Fruit fly (Drosophila melanogaster): ENCODE results near the gene CG11854.

Gene CG11854

DNA sequence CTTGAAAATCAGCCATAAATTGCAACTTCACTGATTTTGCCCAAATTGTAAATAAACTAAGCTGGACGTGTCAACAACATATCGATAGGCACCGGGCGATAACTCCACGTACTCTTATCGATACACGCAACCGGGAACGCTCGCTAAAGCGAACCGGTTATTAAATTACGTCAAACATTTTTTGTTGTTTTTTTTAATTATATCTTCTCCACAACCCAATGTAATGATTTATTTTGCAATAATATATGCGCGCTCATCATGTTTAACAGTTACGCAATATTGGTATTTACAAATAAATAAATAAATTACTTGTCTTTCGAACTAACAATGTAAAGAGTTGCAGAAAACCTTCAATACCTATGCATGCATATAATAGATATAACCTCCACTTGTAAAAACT, 26.7 kb upstream of the CG11854 start, which contains the start of gene Saysd1 (continued):
- TF ChIP-seq Hr3 (GFP tag; optimal IDR thresholded peaks at IDR 0.05) (no peak), crol (GFP tag; IDR thresholded peaks at IDR 0.05) (no peak), CG12155 (GFP tag; optimal IDR thresholded peaks at IDR 0.05) (no peak), CG34376 (GFP tag; optimal IDR thresholded peaks at IDR 0.05) (no peak), CG13775 (GFP tag; optimal IDR thresholded peaks at IDR 0.05) (no peak), CG34224 (GFP tag; IDR thresholded peaks at IDR 0.05; ENCODE audit: partially characterized antibody) (peak; percentile 91), Hand (GFP tag; optimal IDR thresholded peaks at IDR 0.05) (no peak), CG11696 (GFP tag; IDR thresholded peaks at IDR 0.05) (no peak), MESR4 (GFP tag; optimal IDR thresholded peaks at IDR 0.05) (peak; percentile 32), stwl (tag; optimal IDR thresholded peaks at IDR 0.05) (peak; percentile 83), ab (GFP tag; optimal IDR thresholded peaks at IDR 0.05) (no peak), Xrp1 (GFP tag; IDR thresholded peaks at IDR 0.05) (no peak; the same call in 1 of the 2 replicates), wek (GFP tag; optimal IDR thresholded peaks at IDR 0.05) (peak; percentile 62), org-1 (GFP tag; optimal IDR thresholded peaks at IDR 0.05) (no peak), tx (GFP tag; optimal IDR thresholded peaks at IDR 0.05) (no peak), bab2 (GFP tag; optimal IDR thresholded peaks at IDR 0.05) (no peak), lmd (GFP tag; IDR thresholded peaks at IDR 0.05) (peak; percentile 50; the same call in 1 of the 2 replicates), Doc3 (GFP tag; IDR thresholded peaks at IDR 0.05; ENCODE audit: partially characterized antibody) (peak; percentile 87), mld (GFP tag; IDR thresholded peaks at IDR 0.05; ENCODE audit: partially characterized antibody) (peak; percentile 78; the same call in 2 of the 3 replicates), CG10979 (tag; optimal IDR thresholded peaks at IDR 0.05) (no peak), trem (tag; optimal IDR thresholded peaks at IDR 0.05) (peak; percentile 17), run (tag; optimal IDR thresholded peaks at IDR 0.05) (no peak), CG11398 (GFP tag; optimal IDR thresholded peaks at IDR 0.05) (no peak), CG8359 (GFP tag; optimal IDR thresholded peaks at IDR 0.05; ENCODE audit: borderline replicate concordance) (no peak), CG8765 (GFP tag; IDR thresholded peaks at IDR 0.05) (no peak), CG3407 (GFP tag; optimal IDR thresholded peaks at IDR 0.05) (no peak), CG8089 (GFP tag; optimal IDR thresholded peaks at IDR 0.05) (no peak), aop (GFP tag; IDR thresholded peaks at IDR 0.05) (no peak), Jarid2 (GFP tag; optimal IDR thresholded peaks at IDR 0.05) (no peak), chn (GFP tag; optimal IDR thresholded peaks at IDR 0.05) (no peak), CG10267 (tag; optimal IDR thresholded peaks at IDR 0.05) (peak; percentile 16), Hsf (GFP tag; optimal IDR thresholded peaks at IDR 0.05) (no peak), al (GFP tag; IDR thresholded peaks at IDR 0.05) (no peak), CG10209 (GFP tag; optimal IDR thresholded peaks at IDR 0.05) (no peak), Hmr (GFP tag; optimal IDR thresholded peaks at IDR 0.05) (no peak), Gug (GFP tag; IDR thresholded peaks at IDR 0.05) (peak; percentile 35; the same call in 1 of the 4 replicates), vfl (GFP tag; optimal IDR thresholded peaks at IDR 0.05) (no peak), slbo (GFP tag; IDR thresholded peaks at IDR 0.05) (no peak), hb (GFP tag; IDR thresholded peaks at IDR 0.05; ENCODE audit: partially characterized antibody) (peak; percentile 85), CG14860 (GFP tag; IDR thresholded peaks at IDR 0.05; ENCODE audit: partially characterized antibody) (peak; percentile 80), pum (GFP tag; optimal IDR thresholded peaks at IDR 0.05) (no peak), CG43689 (GFP tag; IDR thresholded peaks at IDR 0.05) (no peak), CG10654 (GFP tag; optimal IDR thresholded peaks at IDR 0.05) (no peak), PHDP (tag; optimal IDR thresholded peaks at IDR 0.05) (peak; percentile 7), Med (GFP tag) (peak; percentile 84), HmgZ (tag; optimal IDR thresholded peaks at IDR 0.05) (peak; percentile 31), p53 (GFP tag; optimal IDR thresholded peaks at IDR 0.05) (no peak), nau (GFP tag; optimal IDR thresholded peaks at IDR 0.05) (no peak), CG10462 (GFP tag; optimal IDR thresholded peaks at IDR 0.05) (no peak), CG16813 (GFP tag; IDR thresholded peaks at IDR 0.05; ENCODE audit: partially characterized antibody) (peak; percentile 76), CoRest (tag; optimal IDR thresholded peaks at IDR 0.05) (no peak)
